Worm (Caenorhabditis elegans) whole organism, young adult: Measurements from ENCODE around the gene asd-1.

Experiments
- B0261.1 ChIP-seq: sonication (generic microtip); optimal IDR thresholded peaks from 2 replicates; lab custom pipeline; 2016; ENCODE audit warnings: mild to moderate bottlenecking, missing genetic modification characterization, moderate library complexity, missing compliant biosample characterization
- F49E8.2 ChIP-seq: sonication (generic microtip); optimal IDR thresholded peaks from 3 replicates; lab custom pipeline; 2017; ENCODE audit warnings: missing genetic modification characterization, mild to moderate bottlenecking, missing compliant biosample characterization, antibody characterized with exemption, moderate library complexity; ENCODE audit not compliant: insufficient read depth
- F52B5.7 ChIP-seq: sonication (generic microtip); optimal IDR thresholded peaks from 2 replicates; lab custom pipeline; 2016; ENCODE audit warnings: mild to moderate bottlenecking, missing genetic modification characterization, missing compliant biosample characterization
- F55B11.4 ChIP-seq: sonication (generic microtip); optimal IDR thresholded peaks from 2 replicates; lab custom pipeline; 2016; ENCODE audit warnings: missing compliant biosample characterization, missing genetic modification characterization, borderline replicate concordance; ENCODE audit not compliant: insufficient read depth
- K11D2.4 ChIP-seq: fragments of 200-800 bp; sonication (Bioruptor generic); IDR thresholded peaks from 2 replicates; pipeline ENCODE4 v1.3.6; 2022; ENCODE audit warnings: missing genetic modification reagents, missing genetic modification characterization, missing compliant biosample characterization
- Y95B8A.8 ChIP-seq: fragments of 200-800 bp; sonication (Bioruptor generic); IDR thresholded peaks from 2 replicates; pipeline ENCODE4 v1.3.6; 2022; ENCODE audit warnings: missing genetic modification reagents, missing genetic modification characterization, missing compliant biosample characterization
- attf-6 ChIP-seq: fragments of 200-800 bp; sonication (Bioruptor generic); IDR thresholded peaks from 2 replicates; pipeline ENCODE4 v1.3.6; 2022; ENCODE audit warnings: missing genetic modification reagents, missing genetic modification characterization, missing compliant biosample characterization
- nhr-120 ChIP-seq: fragments of 200-800 bp; sonication (Bioruptor generic); IDR thresholded peaks from 2 replicates; pipeline ENCODE4 v1.3.6; 2022; ENCODE audit warnings: missing genetic modification characterization, missing compliant biosample characterization
- nhr-90 ChIP-seq: sonication (generic microtip); optimal IDR thresholded peaks from 2 replicates; lab custom pipeline; 2016; ENCODE audit warnings: missing genotype, mild to moderate bottlenecking, missing genetic modification characterization, missing compliant biosample characterization

- TF ChIP-seq F52B5.7 = no peak
- no peak for TF ChIP-seq Y95B8A.8
- TF ChIP-seq nhr-90 (tag; lab: Kevin White, UChicago) = no peak
- no peak for TF ChIP-seq nhr-120
- TF ChIP-seq B0261.1 (tag; lab: Kevin White, UChicago) = no peak
- no peak for TF ChIP-seq F49E8.2 (tag; lab: Kevin White, UChicago)
- no peak for TF ChIP-seq K11D2.4 (GFP tag; lab: Robert Waterston, UW)
- TF ChIP-seq attf-6 (GFP tag; lab: Robert Waterston, UW) = no peak
- TF ChIP-seq F55B11.4 (tag; lab: Kevin White, UChicago) = no peak
Observed at ce11 chrIII:4244285-4244684, 47.2 kb downstream of the asd-1 start, which contains the start of gene zhit-2.
